Fruit fly (Drosophila melanogaster): Measurements from ENCODE around the gene CG13727.

dm6 chr3L:17374956-17375621 lies 34.0 kb upstream of the CG13727 start:
- no peak for TF ChIP-seq bab1 (GFP tag; optimal IDR thresholded peaks at IDR 0.05)
- no peak for TF ChIP-seq CG11617 (GFP tag; optimal IDR thresholded peaks at IDR 0.05)
- no peak for TF ChIP-seq pad (GFP tag; optimal IDR thresholded peaks at IDR 0.05)
- TF ChIP-seq ovo (GFP tag; optimal IDR thresholded peaks at IDR 0.05): no peak
- no peak for TF ChIP-seq CG14711 (tag; optimal IDR thresholded peaks at IDR 0.05)
- TF ChIP-seq Crg-1 (GFP tag; optimal IDR thresholded peaks at IDR 0.05): no peak
- TF ChIP-seq CG7101 (tag; optimal IDR thresholded peaks at IDR 0.05): no peak
- no peak for TF ChIP-seq Clk (GFP tag; optimal IDR thresholded peaks at IDR 0.05)
- no peak for TF ChIP-seq toe (GFP tag; optimal IDR thresholded peaks at IDR 0.05)
- no peak for TF ChIP-seq Hr96 (GFP tag; optimal IDR thresholded peaks at IDR 0.05)

All from whole organism, adult.